Worm (Caenorhabditis elegans) whole organism, dauer: Measurements from ENCODE around the gene atgp-2.

Experiments
- unc-62 ChIP-seq: sonication (generic microtip); optimal IDR thresholded peaks from 2 replicates; lab custom pipeline; 2017; ENCODE audit warnings: missing biosample characterization, missing genetic modification reagents, missing genetic modification characterization

Gene atgp-2

DNA sequence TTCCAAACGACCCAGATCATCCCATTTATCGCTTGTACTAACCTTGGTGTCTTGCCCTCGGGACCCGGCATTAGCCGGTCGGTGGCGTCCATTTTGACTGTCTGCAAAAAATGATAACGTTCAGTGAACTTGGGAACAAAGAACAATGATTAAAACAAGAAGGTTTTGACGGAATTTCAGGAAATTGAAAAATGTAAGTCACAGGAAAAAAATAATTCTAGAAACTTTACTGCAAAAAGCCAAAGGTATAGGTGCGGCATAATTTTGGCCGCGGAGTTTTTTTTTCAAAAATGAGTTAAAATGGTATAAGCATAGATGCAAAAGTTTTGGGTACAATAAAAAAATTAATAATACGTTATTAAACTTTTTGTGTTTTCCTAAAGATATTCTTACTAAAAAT lies at the start of gene atgp-2:
Gene atgp-2, minus strand, starts transcription at position 101 of the 400 bp plus-strand sequence.
- TF ChIP-seq unc-62, result no peak

ce11 chrII:14684377-14684776 lies 40.5 kb upstream of the atgp-2 start, which contains the start of gene unc-52:
Gene unc-52, minus strand, starts transcription at chrII:14684456.
- no peak for TF ChIP-seq unc-62

ce11 chrII:14683646-14684045 lies 39.8 kb upstream of the atgp-2 start:
- no peak for TF ChIP-seq unc-62

DNA sequence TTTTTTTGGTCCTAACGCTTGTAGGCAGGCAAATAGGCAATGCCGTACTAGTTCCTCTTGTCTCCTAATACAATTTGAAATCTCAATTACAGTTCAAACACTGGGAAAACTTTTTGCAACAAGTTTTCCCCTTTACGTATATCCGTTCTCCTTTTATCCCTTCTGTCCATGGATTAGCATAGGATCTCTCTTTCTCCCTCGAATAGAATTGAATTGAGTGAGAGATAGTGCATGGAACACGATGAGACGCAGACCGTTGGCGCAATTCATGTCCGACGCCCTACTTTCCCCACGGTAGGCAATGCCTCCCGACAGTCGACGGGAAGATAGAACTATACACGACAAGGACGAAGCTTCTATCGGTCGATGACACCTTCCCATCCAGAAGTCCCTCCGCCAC lies 34.3 kb upstream of the atgp-2 start, which contains the start of gene hhat-1:
Gene hhat-1, plus strand, starts transcription at position 301 of the 400 bp plus-strand sequence.
- TF ChIP-seq unc-62, result no peak

- no peak for TF ChIP-seq unc-62
Observed at ce11 chrII:14673636-14674035, 29.8 kb upstream of the atgp-2 start.

DNA sequence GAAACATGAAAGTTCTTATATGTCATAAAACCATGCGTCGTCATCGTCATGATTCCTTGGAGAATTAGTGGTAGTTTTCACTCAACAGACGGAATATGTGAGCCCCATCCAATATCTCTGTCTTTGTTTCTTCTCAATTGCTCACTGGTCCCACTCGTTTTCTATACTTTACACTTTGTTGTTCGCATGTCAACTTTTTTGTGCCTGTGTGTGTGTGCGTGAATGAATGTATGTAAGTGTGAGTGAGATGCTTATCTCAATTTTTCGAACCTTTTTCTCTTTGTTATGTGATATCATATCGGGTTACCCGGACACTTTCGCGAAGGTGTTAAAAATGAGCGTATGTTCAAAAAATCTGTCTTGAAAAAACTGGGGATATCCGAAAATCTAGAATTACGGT lies 28.2 kb upstream of the atgp-2 start:
- TF ChIP-seq unc-62, result no peak

DNA sequence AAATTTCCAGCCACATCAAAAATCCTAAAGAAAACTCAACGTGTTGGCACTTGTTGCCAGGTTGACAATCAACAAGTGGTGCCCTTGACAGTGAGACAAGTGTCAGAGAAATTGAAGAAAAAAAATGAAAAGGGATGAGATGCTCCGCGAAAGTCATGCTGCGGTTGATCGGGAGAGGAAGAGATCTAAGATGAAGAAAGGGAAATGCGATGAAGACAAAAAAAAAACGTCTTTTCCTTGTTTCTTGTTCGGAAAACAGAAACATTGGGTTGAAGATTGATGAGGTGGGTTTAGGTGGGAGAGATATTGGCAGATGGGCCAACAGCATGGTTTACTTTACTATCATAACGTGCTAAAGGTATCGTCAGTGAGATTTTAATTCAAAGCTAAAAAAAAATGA lies 26.3 kb upstream of the atgp-2 start:
- no peak for TF ChIP-seq unc-62

ce11 chrII:14668608-14669007 lies 24.7 kb upstream of the atgp-2 start:
- no peak for TF ChIP-seq unc-62

DNA sequence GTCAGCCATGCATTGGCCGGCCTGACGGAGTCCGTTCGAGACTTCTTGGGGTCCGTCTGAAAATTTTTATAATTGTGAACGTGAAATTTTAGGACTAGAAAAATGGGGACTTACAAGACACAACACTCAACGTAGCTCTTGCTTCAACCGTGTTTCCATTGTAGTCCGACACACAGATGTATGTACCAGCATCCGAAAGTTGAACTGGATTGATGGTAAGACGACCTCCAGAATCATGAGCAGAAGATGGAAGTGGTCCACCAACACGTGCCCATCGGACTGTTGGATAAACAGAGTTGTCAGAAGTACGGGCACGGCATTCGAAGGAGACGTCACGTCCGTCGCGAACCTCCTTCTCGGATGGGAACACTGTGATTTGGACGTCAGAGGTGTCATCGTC lies 22.4 kb upstream of the atgp-2 start:
- no peak for TF ChIP-seq unc-62

ce11 chrII:14664647-14665518 lies 21.0 kb upstream of the atgp-2 start:
- no peak for TF ChIP-seq unc-62

DNA sequence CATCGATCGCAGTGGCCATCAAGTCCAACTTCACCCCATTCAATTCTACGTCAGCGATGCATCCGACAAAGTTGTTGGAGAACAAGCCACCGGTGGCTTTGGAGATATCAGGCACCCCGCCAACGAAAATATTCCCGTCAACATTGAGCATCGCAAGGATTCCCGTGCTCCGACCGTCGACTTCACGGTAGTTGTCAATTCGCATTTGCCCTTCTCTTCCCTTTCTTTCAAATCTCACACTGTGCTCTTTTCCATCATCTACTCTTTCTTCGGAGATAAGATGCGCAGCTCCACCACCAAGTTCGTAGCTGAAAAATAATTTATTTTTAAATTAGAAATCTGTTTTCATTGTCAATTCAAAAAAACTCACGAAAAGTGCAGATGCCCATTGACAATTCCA lies 3.7 kb upstream of the atgp-2 start:
- TF ChIP-seq unc-62, result no peak

DNA sequence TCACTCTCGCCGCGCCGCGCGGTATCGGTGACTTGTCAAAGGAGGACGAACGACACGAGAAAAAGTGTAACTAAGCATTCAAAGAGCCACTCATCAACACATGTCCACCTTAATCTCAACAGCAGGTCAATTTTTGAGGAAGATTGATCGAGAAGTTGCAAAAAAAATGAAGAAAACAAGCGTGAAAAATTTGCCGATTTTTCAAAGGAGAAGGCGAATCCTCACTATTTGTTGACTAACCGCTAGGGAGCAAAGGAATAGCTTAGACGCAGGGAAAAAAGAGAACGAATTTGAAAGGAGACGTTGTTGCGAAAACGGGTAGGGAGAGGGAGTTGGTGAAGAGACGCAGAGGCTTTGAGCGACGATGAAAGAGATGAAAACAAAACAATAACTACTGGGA lies 1.4 kb upstream of the atgp-2 start:
- TF ChIP-seq unc-62, result no peak

ce11 chrII:14644465-14644864 lies 582 bp upstream of the atgp-2 start:
- TF ChIP-seq unc-62, result no peak

- TF ChIP-seq unc-62, result no peak
Observed at ce11 chrII:14636737-14637136, 7.1 kb downstream of the atgp-2 start, which contains the start of gene sre-13. Gene sre-13, minus strand, starts transcription at chrII:14636837.

DNA sequence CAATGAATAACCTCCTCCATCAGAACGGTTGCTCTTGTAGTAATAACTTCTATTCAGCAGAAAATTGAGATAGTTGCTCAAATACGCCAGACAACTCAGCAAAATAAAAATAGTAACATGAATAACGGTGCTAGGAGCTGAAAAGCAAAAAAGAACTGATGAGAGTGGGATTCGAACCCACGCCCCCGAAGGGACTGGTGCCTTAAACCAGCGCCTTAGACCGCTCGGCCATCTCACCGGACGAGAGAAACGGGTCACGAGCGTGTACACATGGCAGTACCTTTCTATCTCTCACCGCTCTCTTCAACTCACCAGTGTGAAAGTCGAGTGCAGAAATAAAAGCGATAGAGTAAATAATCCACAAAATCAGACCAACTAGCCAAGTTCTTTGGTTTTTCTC lies 8.7 kb downstream of the atgp-2 start:
- no peak for TF ChIP-seq unc-62

ce11 chrII:14634042-14634441 lies 9.8 kb downstream of the atgp-2 start:
- TF ChIP-seq unc-62, result no peak

- no peak for TF ChIP-seq unc-62
Observed at ce11 chrII:14632823-14633222, 11.1 kb downstream of the atgp-2 start, which contains the start of gene C38C6.3. Gene C38C6.3, plus strand, starts transcription at chrII:14633123.

- TF ChIP-seq unc-62, result no peak
Observed at ce11 chrII:14627330-14627729, 16.6 kb downstream of the atgp-2 start, which contains the start of gene tag-297. Gene tag-297, plus strand, starts transcription at chrII:14627630.
